Fruit fly (Drosophila melanogaster) whole organism, prepupa: Measurements from ENCODE around the gene CG8372.

ENCODE experiments used
- Blimp-1 ChIP-seq: fragments of 200-800 bp; sonication (Bioruptor generic); optimal IDR thresholded peaks from 3 replicates; lab custom pipeline; 2017; ENCODE audit warnings: missing biosample characterization, missing genetic modification characterization, mild to moderate bottlenecking, moderate library complexity, missing genetic modification reagents
- CG10669 ChIP-seq: fragments of 200-800 bp; sonication (Bioruptor generic); optimal IDR thresholded peaks from 3 replicates; lab custom pipeline; 2018; ENCODE audit warnings: missing biosample characterization, mild to moderate bottlenecking, missing genetic modification characterization, moderate library complexity
- CG11294 ChIP-seq: fragments of 200-800 bp; sonication (Bioruptor generic); IDR thresholded peaks from 2 replicates; pipeline ENCODE4 v1.3.6; 2022; ENCODE audit warnings: missing biosample characterization, missing genetic modification characterization
- CG11902 ChIP-seq: fragments of 200-800 bp; sonication (Bioruptor generic); optimal IDR thresholded peaks from 3 replicates; lab custom pipeline; 2016; ENCODE audit warnings: missing biosample characterization, missing genetic modification characterization
- CG16779 ChIP-seq: fragments of 200-800 bp; sonication (Bioruptor generic); optimal IDR thresholded peaks from 3 replicates; lab custom pipeline; 2017; ENCODE audit warnings: missing biosample characterization, mild to moderate bottlenecking, missing genetic modification characterization
- CG3032 ChIP-seq: fragments of 200-800 bp; optimal IDR thresholded peaks from 2 replicates; lab custom pipeline; 2019; ENCODE audit warnings: missing biosample characterization, mild to moderate bottlenecking, missing genetic modification characterization, moderate library complexity
- CG31627 ChIP-seq: fragments of 200-800 bp; sonication (Bioruptor generic); optimal IDR thresholded peaks from 3 replicates; lab custom pipeline; 2016; ENCODE audit warnings: missing biosample characterization, missing genetic modification characterization
- CG3919 ChIP-seq: fragments of 200-800 bp; sonication (Bioruptor generic); optimal IDR thresholded peaks from 3 replicates; lab custom pipeline; 2016; ENCODE audit warnings: missing biosample characterization, missing genetic modification characterization
- CG4318 ChIP-seq: fragments of 200-800 bp; sonication (Bioruptor generic); optimal IDR thresholded peaks from 3 replicates; lab custom pipeline; 2017; ENCODE audit warnings: missing biosample characterization, mild to moderate bottlenecking, missing genetic modification characterization
- CG6163 ChIP-seq: fragments of 200-800 bp; sonication (Bioruptor generic); IDR thresholded peaks from 3 replicates; pipeline ENCODE4 v1.3.6; 2022; ENCODE audit warnings: missing biosample characterization, missing genetic modification characterization
- CG6792 ChIP-seq: fragments of 200-800 bp; sonication (Bioruptor generic); optimal IDR thresholded peaks from 3 replicates; lab custom pipeline; 2016; ENCODE audit warnings: missing biosample characterization, missing genetic modification characterization
- CG6808 ChIP-seq: fragments of 200-800 bp; sonication (Bioruptor generic); optimal IDR thresholded peaks from 3 replicates; lab custom pipeline; 2017; ENCODE audit warnings: missing biosample characterization, missing genetic modification characterization, mild to moderate bottlenecking, moderate library complexity, missing genetic modification reagents
- CG6854 ChIP-seq: fragments of 200-800 bp; sonication (Bioruptor generic); optimal IDR thresholded peaks from 2 replicates; lab custom pipeline; 2017; ENCODE audit warnings: missing biosample characterization, mild to moderate bottlenecking, missing genetic modification characterization
- CG7368 ChIP-seq: fragments of 200-800 bp; sonication (Bioruptor generic); optimal IDR thresholded peaks from 3 replicates; lab custom pipeline; 2016; ENCODE audit warnings: missing biosample characterization, missing genetic modification characterization
- CG8119 ChIP-seq: fragments of 200-800 bp; sonication (Bioruptor generic); IDR thresholded peaks from 3 replicates; pipeline ENCODE4 v1.3.6; 2022; ENCODE audit warnings: missing biosample characterization, missing genetic modification characterization
- CG9139 ChIP-seq: fragments of 200-800 bp; sonication (Bioruptor generic); optimal IDR thresholded peaks from 3 replicates; lab custom pipeline; 2017; ENCODE audit warnings: missing biosample characterization, mild to moderate bottlenecking, missing genetic modification characterization
- Eip75B ChIP-seq: fragments of 200-800 bp; sonication (Bioruptor generic); optimal IDR thresholded peaks from 3 replicates; lab custom pipeline; 2016; ENCODE audit warnings: missing biosample characterization, missing genetic modification characterization
- Eip78C ChIP-seq: fragments of 200-800 bp; sonication (Bioruptor generic); peaks from one replicate; lab custom pipeline; 2016; ENCODE audit warnings: missing biosample characterization, missing genetic modification characterization
- Eip93F ChIP-seq: fragments of 200-800 bp; sonication (Bioruptor generic); optimal IDR thresholded peaks from 2 replicates; lab custom pipeline; 2016; ENCODE audit warnings: missing biosample characterization, mild to moderate bottlenecking, missing genetic modification characterization
- Ets21C ChIP-seq: fragments of 200-800 bp; sonication (Bioruptor generic); optimal IDR thresholded peaks from 3 replicates; lab custom pipeline; 2016; ENCODE audit warnings: missing biosample characterization, missing genetic modification characterization
- Ets96B ChIP-seq: fragments of 200-800 bp; optimal IDR thresholded peaks from 2 replicates; lab custom pipeline; 2019; ENCODE audit warnings: missing biosample characterization, mild to moderate bottlenecking, missing genetic modification characterization, moderate library complexity
- Gug ChIP-seq: fragments of 200-800 bp; sonication (Bioruptor generic); IDR thresholded peaks from 2 replicates; pipeline ENCODE4 v1.3.6; 2022; ENCODE audit warnings: missing biosample characterization, missing genetic modification characterization
- Hr38 ChIP-seq: sonication (Bioruptor generic); optimal IDR thresholded peaks from 2 replicates; lab custom pipeline; 2016; ENCODE audit warnings: missing biosample characterization, missing genetic modification characterization
- Hr39 ChIP-seq: fragments of 200-800 bp; sonication (Bioruptor generic); optimal IDR thresholded peaks from 2 replicates; lab custom pipeline; 2016; ENCODE audit warnings: missing biosample characterization, missing genetic modification characterization
- Hr4 ChIP-seq: fragments of 200-800 bp; sonication (Bioruptor generic); optimal IDR thresholded peaks from 3 replicates; lab custom pipeline; 2016; ENCODE audit warnings: missing biosample characterization, missing genetic modification characterization
- Met ChIP-seq: fragments of 200-800 bp; sonication (Bioruptor generic); optimal IDR thresholded peaks from 3 replicates; lab custom pipeline; 2016; ENCODE audit warnings: missing biosample characterization, missing genetic modification characterization
- OdsH ChIP-seq: fragments of 200-800 bp; sonication (Bioruptor generic); optimal IDR thresholded peaks from 3 replicates; lab custom pipeline; 2016; ENCODE audit warnings: missing biosample characterization, missing genetic modification characterization
- Smox ChIP-seq: fragments of 200-800 bp; sonication (Bioruptor generic); optimal IDR thresholded peaks from 3 replicates; lab custom pipeline; 2016; ENCODE audit warnings: missing biosample characterization, missing genetic modification characterization
- Sox102F ChIP-seq: fragments of 200-800 bp; sonication (Bioruptor generic); optimal IDR thresholded peaks from 2 replicates; lab custom pipeline; 2016; ENCODE audit warnings: missing biosample characterization, mild to moderate bottlenecking, missing genetic modification characterization
- Sox14 ChIP-seq: fragments of 200-800 bp; sonication (Bioruptor generic); optimal IDR thresholded peaks from 3 replicates; lab custom pipeline; 2016; ENCODE audit warnings: missing biosample characterization, missing genetic modification characterization
- Sox15 ChIP-seq: fragments of 200-800 bp; sonication (Bioruptor generic); optimal IDR thresholded peaks from 3 replicates; lab custom pipeline; 2016; ENCODE audit warnings: missing biosample characterization, missing genetic modification characterization
- achi ChIP-seq: fragments of 200-800 bp; sonication (Bioruptor generic); optimal IDR thresholded peaks from 3 replicates; lab custom pipeline; 2016; ENCODE audit warnings: missing biosample characterization, missing genetic modification characterization
- acj6 ChIP-seq: fragments of 200-800 bp; sonication (Bioruptor generic); optimal IDR thresholded peaks from 3 replicates; lab custom pipeline; 2016; ENCODE audit warnings: missing biosample characterization, missing genetic modification characterization
- cyc ChIP-seq: fragments of 200-800 bp; sonication (Bioruptor generic); optimal IDR thresholded peaks from 3 replicates; lab custom pipeline; 2016; ENCODE audit warnings: missing biosample characterization, missing genetic modification characterization
- dac ChIP-seq: fragments of 200-800 bp; sonication (Bioruptor generic); optimal IDR thresholded peaks from 2 replicates; lab custom pipeline; 2017; ENCODE audit warnings: missing biosample characterization, mild to moderate bottlenecking, missing genetic modification characterization
- eg ChIP-seq: fragments of 200-800 bp; sonication (Bioruptor generic); IDR thresholded peaks from 3 replicates; pipeline ENCODE4 v1.3.6; 2022; ENCODE audit warnings: missing biosample characterization, missing genetic modification characterization
- esn ChIP-seq: fragments of 200-800 bp; sonication (Bioruptor generic); optimal IDR thresholded peaks from 2 replicates; lab custom pipeline; 2016; ENCODE audit warnings: missing biosample characterization, mild to moderate bottlenecking, missing genetic modification characterization, moderate library complexity
- fd59A ChIP-seq: fragments of 200-800 bp; sonication (Bioruptor generic); optimal IDR thresholded peaks from 2 replicates; lab custom pipeline; 2017; ENCODE audit warnings: missing biosample characterization, mild to moderate bottlenecking, missing genetic modification characterization, missing genetic modification reagents
- fkh ChIP-seq: fragments of 200-800 bp; sonication (Bioruptor generic); optimal IDR thresholded peaks from 3 replicates; lab custom pipeline; 2017; ENCODE audit warnings: missing biosample characterization, mild to moderate bottlenecking, missing genetic modification characterization, moderate library complexity
- lz ChIP-seq: fragments of 200-800 bp; sonication (Bioruptor generic); optimal IDR thresholded peaks from 3 replicates; lab custom pipeline; 2016; ENCODE audit warnings: missing biosample characterization, missing genetic modification characterization
- pdm3 ChIP-seq: fragments of 200-800 bp; sonication (Bioruptor generic); optimal IDR thresholded peaks from 3 replicates; lab custom pipeline; 2016; ENCODE audit warnings: missing biosample characterization, missing genetic modification characterization
- spab ChIP-seq: fragments of 200-800 bp; sonication (Bioruptor generic); optimal IDR thresholded peaks from 2 replicates; lab custom pipeline; 2017; ENCODE audit warnings: missing biosample characterization, mild to moderate bottlenecking, missing genetic modification characterization, missing genetic modification reagents
- ss ChIP-seq, 2 experiments: fragments of 200-800 bp; sonication (Bioruptor generic); optimal IDR thresholded peaks; 2 replicates in 1 of 2; 3 replicates in 1 of 2; lab custom pipeline; 2017 to 2018; ENCODE audit warnings: mild to moderate bottlenecking in 2 of 2, missing biosample characterization in 2 of 2, missing genetic modification characterization in 2 of 2, moderate library complexity in 1 of 2
- svp ChIP-seq: fragments of 200-800 bp; sonication (Bioruptor generic); peaks from one replicate; lab custom pipeline; 2016; ENCODE audit warnings: missing biosample characterization, missing genetic modification characterization
- topi ChIP-seq: fragments of 200-800 bp; sonication (Bioruptor generic); optimal IDR thresholded peaks from 3 replicates; lab custom pipeline; 2016; ENCODE audit warnings: missing biosample characterization, missing genetic modification characterization
- vri ChIP-seq: fragments of 200-800 bp; sonication (Bioruptor generic); optimal IDR thresholded peaks from 3 replicates; lab custom pipeline; 2016; ENCODE audit warnings: missing biosample characterization, mild to moderate bottlenecking, missing genetic modification characterization

The CG8372 gene

DNA sequence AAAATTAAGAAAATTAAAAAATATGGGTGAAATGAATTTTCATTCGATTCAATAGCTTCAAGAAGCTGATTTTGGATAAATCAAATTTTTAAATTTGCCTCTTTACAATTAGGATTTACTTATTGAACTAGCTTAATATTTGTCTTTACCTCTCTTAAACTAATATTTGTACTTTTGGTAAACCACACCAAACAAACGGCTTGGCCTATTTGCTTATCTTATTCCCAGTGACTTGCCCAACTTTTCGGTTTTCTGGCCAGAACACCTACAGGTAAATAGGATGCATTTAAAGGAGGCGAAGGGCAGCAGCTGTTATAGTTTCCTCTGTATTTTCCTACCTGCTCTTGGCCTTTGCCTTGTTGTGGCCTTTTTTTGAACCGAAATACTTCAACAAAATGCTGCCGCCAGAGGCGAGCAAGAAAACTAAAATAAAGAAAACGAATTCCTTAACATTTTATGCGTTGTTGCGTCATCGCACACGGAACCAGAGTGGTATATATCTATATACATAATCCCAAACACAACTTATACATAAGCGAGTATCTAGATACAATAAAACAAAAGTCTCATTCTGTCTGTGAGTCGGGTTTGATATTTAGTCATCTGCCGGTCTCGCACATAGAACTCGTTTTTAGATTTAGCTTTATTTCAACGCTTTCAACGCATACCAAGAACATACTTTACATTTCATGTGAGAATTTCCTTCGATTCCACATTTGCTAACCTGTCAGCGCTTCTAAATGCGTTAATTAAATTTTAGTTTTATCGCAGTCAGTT lies 46.7 kb downstream of the CG8372 start:
- TF ChIP-seq Eip78C, result peak; percentile 2
- no peak for TF ChIP-seq Hr38 (GFP tag; lab: Kevin White, UChicago)
- no peak for TF ChIP-seq Sox15
- TF ChIP-seq CG6792 (GFP tag; lab: Kevin White, UChicago), result no peak
- peak; percentile 57 for TF ChIP-seq fkh (GFP tag; lab: Kevin White, UChicago)
- no peak for TF ChIP-seq Ets21C (GFP tag; lab: Kevin White, UChicago)
- no peak for TF ChIP-seq spab (GFP tag; lab: Kevin White, UChicago)
- no peak for TF ChIP-seq Ets96B (tag; lab: Kevin White, UChicago)
- TF ChIP-seq acj6, result no peak
- TF ChIP-seq ss (GFP tag; optimal IDR thresholded peaks at IDR 0.05; lab: Kevin White, UChicago), result no peak
- no peak for TF ChIP-seq achi (GFP tag; lab: Kevin White, UChicago)
- no peak for TF ChIP-seq lz (GFP tag; lab: Kevin White, UChicago)
- no peak for TF ChIP-seq Met (GFP tag; lab: Kevin White, UChicago)
- TF ChIP-seq CG4318, result no peak
- no peak for TF ChIP-seq CG31627 (GFP tag; lab: Kevin White, UChicago)

DNA sequence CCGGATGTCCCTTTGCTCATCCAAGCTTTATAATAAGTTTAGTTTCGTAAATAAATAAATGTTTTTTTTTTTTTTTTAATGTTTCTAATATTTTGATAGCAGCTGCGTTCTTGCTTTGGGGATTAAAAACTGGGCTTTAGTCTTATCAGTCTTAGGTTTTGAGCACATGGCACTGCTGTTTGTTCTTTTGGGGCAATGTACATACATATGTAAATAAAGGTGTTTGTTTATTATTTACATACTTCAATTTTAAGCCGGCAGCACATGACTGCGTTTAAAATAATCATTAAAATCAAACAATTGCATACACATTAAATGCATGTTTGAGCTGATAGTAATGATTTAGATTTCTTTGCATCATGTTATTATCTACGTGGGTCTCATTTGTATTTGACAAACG lies 48.5 kb downstream of the CG8372 start:
- TF ChIP-seq CG4318, result no peak
- peak; percentile 32 for TF ChIP-seq Met (GFP tag; lab: Kevin White, UChicago)
- TF ChIP-seq Gug (GFP tag; lab: Robert Waterston, UW), result no peak
- TF ChIP-seq Eip93F, result no peak
- TF ChIP-seq vri, result peak; percentile 49
- TF ChIP-seq dac (GFP tag; lab: Kevin White, UChicago), result no peak
- peak; percentile 43 for TF ChIP-seq esn (GFP tag; lab: Kevin White, UChicago)
- no peak for TF ChIP-seq pdm3
- TF ChIP-seq svp (GFP tag; lab: Kevin White, UChicago), result peak; percentile 64
- no peak for TF ChIP-seq Eip75B
- TF ChIP-seq fkh (GFP tag; lab: Kevin White, UChicago), result peak; percentile 63
- TF ChIP-seq OdsH, result no peak
- TF ChIP-seq Smox (GFP tag; lab: Kevin White, UChicago), result peak; percentile 45
- no peak for TF ChIP-seq CG6163 (GFP tag; lab: Robert Waterston, UW)
- TF ChIP-seq Sox102F, result peak; percentile 43
- peak; percentile 11 for TF ChIP-seq Blimp-1

DNA sequence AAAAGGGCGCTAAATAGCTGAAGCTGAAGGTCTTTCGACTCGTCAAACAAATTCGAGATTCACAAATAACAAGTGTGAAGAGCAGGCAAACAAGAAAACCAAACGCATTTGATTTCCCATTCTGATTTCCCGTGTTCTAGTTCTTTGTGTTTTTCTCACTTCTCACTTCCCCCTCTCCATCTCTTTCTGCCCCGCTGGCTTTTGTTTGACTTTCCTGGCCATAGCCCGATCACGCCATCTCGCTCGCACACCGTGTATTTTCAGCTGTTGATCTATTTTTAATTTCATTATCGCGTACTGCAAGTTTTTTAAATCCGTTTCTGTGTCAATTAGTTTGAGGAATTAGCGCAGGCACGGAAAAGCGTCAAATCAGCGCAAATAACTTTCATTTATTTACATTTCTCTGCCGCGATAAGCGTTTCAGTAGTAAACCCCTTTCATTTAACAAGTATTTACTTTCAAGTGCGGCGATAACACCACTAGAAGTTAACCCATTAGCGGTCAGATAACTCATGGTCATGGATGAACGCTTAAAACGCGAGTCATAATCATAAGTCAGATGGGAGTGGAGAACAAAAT lies 49.0 kb downstream of the CG8372 start:
- no peak for TF ChIP-seq fd59A
- no peak for TF ChIP-seq CG11294 (GFP tag; lab: Robert Waterston, UW)
- peak; percentile 93 for TF ChIP-seq fkh (GFP tag; lab: Kevin White, UChicago)
- TF ChIP-seq cyc (GFP tag; lab: Kevin White, UChicago), result no peak
- TF ChIP-seq CG10669 (GFP tag; lab: Kevin White, UChicago), result no peak
- TF ChIP-seq eg (GFP tag; lab: Robert Waterston, UW), result 0 out of 3 replicates have a peak, but pooled peaks have one; percentile 30
- TF ChIP-seq CG6808 (GFP tag; lab: Kevin White, UChicago), result no peak
- TF ChIP-seq Sox15, result no peak
- peak; percentile 1 for TF ChIP-seq CG16779 (tag; lab: Kevin White, UChicago)
- TF ChIP-seq CG11902 (GFP tag; lab: Kevin White, UChicago), result no peak
- no peak for TF ChIP-seq CG31627 (GFP tag; lab: Kevin White, UChicago)
- TF ChIP-seq topi (GFP tag; lab: Kevin White, UChicago), result no peak
- TF ChIP-seq CG6854, result no peak
- TF ChIP-seq Hr39, result no peak
- TF ChIP-seq achi (GFP tag; lab: Kevin White, UChicago), result no peak
- no peak for TF ChIP-seq Gug (GFP tag; lab: Robert Waterston, UW)
- no peak for TF ChIP-seq CG9139 (GFP tag; lab: Kevin White, UChicago)
- no peak for TF ChIP-seq Hr4 (GFP tag; lab: Kevin White, UChicago)
- no peak for TF ChIP-seq OdsH
- TF ChIP-seq CG3919 (GFP tag; lab: Kevin White, UChicago), result no peak
- TF ChIP-seq CG3032 (tag; lab: Kevin White, UChicago), result no peak
- TF ChIP-seq lz (GFP tag; lab: Kevin White, UChicago), result no peak
- no peak for TF ChIP-seq CG8119 (GFP tag; lab: Robert Waterston, UW)
- no peak for TF ChIP-seq vri
- no peak for TF ChIP-seq CG7368 (GFP tag; lab: Kevin White, UChicago)
- peak; percentile 30 for TF ChIP-seq Sox14 (GFP tag; lab: Kevin White, UChicago)
- TF ChIP-seq dac (GFP tag; lab: Kevin White, UChicago), result no peak
- no peak for TF ChIP-seq CG6163 (GFP tag; lab: Robert Waterston, UW)
